Fruit fly (Drosophila melanogaster) whole organism, prepupa: ENCODE measurements around the gene Pmvk.

Experiments
- Blimp-1 ChIP-seq: fragments of 200-800 bp; sonication (Bioruptor generic); optimal IDR thresholded peaks from 3 replicates; lab custom pipeline; 2017; ENCODE audit warnings: missing biosample characterization, missing genetic modification characterization, mild to moderate bottlenecking, moderate library complexity, missing genetic modification reagents
- CG10631 ChIP-seq: fragments of 200-800 bp; sonication (Bioruptor generic); optimal IDR thresholded peaks from 2 replicates; lab custom pipeline; 2016; ENCODE audit warnings: missing biosample characterization, missing genetic modification characterization
- CG10669 ChIP-seq: fragments of 200-800 bp; sonication (Bioruptor generic); optimal IDR thresholded peaks from 3 replicates; lab custom pipeline; 2018; ENCODE audit warnings: missing biosample characterization, mild to moderate bottlenecking, missing genetic modification characterization, moderate library complexity
- CG11294 ChIP-seq: fragments of 200-800 bp; sonication (Bioruptor generic); IDR thresholded peaks from 2 replicates; pipeline ENCODE4 v1.3.6; 2022; ENCODE audit warnings: missing biosample characterization, missing genetic modification characterization
- CG11762 ChIP-seq: fragments of 200-800 bp; sonication (Bioruptor generic); optimal IDR thresholded peaks from 3 replicates; lab custom pipeline; 2016; ENCODE audit warnings: missing biosample characterization, missing genetic modification characterization; ENCODE audit not compliant: insufficient read depth
- CG11902 ChIP-seq: fragments of 200-800 bp; sonication (Bioruptor generic); optimal IDR thresholded peaks from 3 replicates; lab custom pipeline; 2016; ENCODE audit warnings: missing biosample characterization, missing genetic modification characterization
- CG15336 ChIP-seq: fragments of 200-800 bp; sonication (Bioruptor generic); IDR thresholded peaks from 2 replicates; pipeline ENCODE4 v1.3.6; 2022; ENCODE audit warnings: missing biosample characterization, missing genetic modification characterization
- CG1621 ChIP-seq: fragments of 200-800 bp; sonication (Bioruptor generic); optimal IDR thresholded peaks from 3 replicates; lab custom pipeline; 2018; ENCODE audit warnings: missing biosample characterization, mild to moderate bottlenecking, missing genetic modification characterization
- CG16779 ChIP-seq: fragments of 200-800 bp; sonication (Bioruptor generic); optimal IDR thresholded peaks from 3 replicates; lab custom pipeline; 2017; ENCODE audit warnings: missing biosample characterization, mild to moderate bottlenecking, missing genetic modification characterization
- CG3032 ChIP-seq: fragments of 200-800 bp; optimal IDR thresholded peaks from 2 replicates; lab custom pipeline; 2019; ENCODE audit warnings: missing biosample characterization, mild to moderate bottlenecking, missing genetic modification characterization, moderate library complexity
- CG31627 ChIP-seq: fragments of 200-800 bp; sonication (Bioruptor generic); optimal IDR thresholded peaks from 3 replicates; lab custom pipeline; 2016; ENCODE audit warnings: missing biosample characterization, missing genetic modification characterization
- CG32006 ChIP-seq: fragments of 200-800 bp; sonication (Bioruptor generic); optimal IDR thresholded peaks from 3 replicates; lab custom pipeline; 2017; ENCODE audit warnings: missing biosample characterization, mild to moderate bottlenecking, missing genetic modification characterization
- CG3919 ChIP-seq: fragments of 200-800 bp; sonication (Bioruptor generic); optimal IDR thresholded peaks from 3 replicates; lab custom pipeline; 2016; ENCODE audit warnings: missing biosample characterization, missing genetic modification characterization
- CG4318 ChIP-seq: fragments of 200-800 bp; sonication (Bioruptor generic); optimal IDR thresholded peaks from 3 replicates; lab custom pipeline; 2017; ENCODE audit warnings: missing biosample characterization, mild to moderate bottlenecking, missing genetic modification characterization
- CG6276 ChIP-seq: fragments of 200-800 bp; sonication (Bioruptor generic); optimal IDR thresholded peaks from 2 replicates; lab custom pipeline; 2017; ENCODE audit warnings: missing biosample characterization, mild to moderate bottlenecking, missing genetic modification characterization
- CG6792 ChIP-seq: fragments of 200-800 bp; sonication (Bioruptor generic); optimal IDR thresholded peaks from 3 replicates; lab custom pipeline; 2016; ENCODE audit warnings: missing biosample characterization, missing genetic modification characterization
- CG6808 ChIP-seq: fragments of 200-800 bp; sonication (Bioruptor generic); optimal IDR thresholded peaks from 3 replicates; lab custom pipeline; 2017; ENCODE audit warnings: missing biosample characterization, missing genetic modification characterization, mild to moderate bottlenecking, moderate library complexity, missing genetic modification reagents
- CG6854 ChIP-seq: fragments of 200-800 bp; sonication (Bioruptor generic); optimal IDR thresholded peaks from 2 replicates; lab custom pipeline; 2017; ENCODE audit warnings: missing biosample characterization, mild to moderate bottlenecking, missing genetic modification characterization
- CG7368 ChIP-seq: fragments of 200-800 bp; sonication (Bioruptor generic); optimal IDR thresholded peaks from 3 replicates; lab custom pipeline; 2016; ENCODE audit warnings: missing biosample characterization, missing genetic modification characterization
- CG8119 ChIP-seq: fragments of 200-800 bp; sonication (Bioruptor generic); IDR thresholded peaks from 3 replicates; pipeline ENCODE4 v1.3.6; 2022; ENCODE audit warnings: missing biosample characterization, missing genetic modification characterization
- CG8319 ChIP-seq: fragments of 200-800 bp; sonication (Bioruptor generic); optimal IDR thresholded peaks from 3 replicates; lab custom pipeline; 2016; ENCODE audit warnings: missing biosample characterization, missing genetic modification characterization
- CG8632 ChIP-seq: fragments of 200-800 bp; sonication (Bioruptor generic); optimal IDR thresholded peaks from 3 replicates; lab custom pipeline; 2016; ENCODE audit warnings: missing biosample characterization, missing genetic modification characterization
- Eip75B ChIP-seq: fragments of 200-800 bp; sonication (Bioruptor generic); optimal IDR thresholded peaks from 3 replicates; lab custom pipeline; 2016; ENCODE audit warnings: missing biosample characterization, missing genetic modification characterization
- Eip78C ChIP-seq: fragments of 200-800 bp; sonication (Bioruptor generic); peaks from one replicate; lab custom pipeline; 2016; ENCODE audit warnings: missing biosample characterization, missing genetic modification characterization
- Eip93F ChIP-seq: fragments of 200-800 bp; sonication (Bioruptor generic); optimal IDR thresholded peaks from 2 replicates; lab custom pipeline; 2016; ENCODE audit warnings: missing biosample characterization, mild to moderate bottlenecking, missing genetic modification characterization
- Ets21C ChIP-seq: fragments of 200-800 bp; sonication (Bioruptor generic); optimal IDR thresholded peaks from 3 replicates; lab custom pipeline; 2016; ENCODE audit warnings: missing biosample characterization, missing genetic modification characterization
- Ets96B ChIP-seq: fragments of 200-800 bp; optimal IDR thresholded peaks from 2 replicates; lab custom pipeline; 2019; ENCODE audit warnings: missing biosample characterization, mild to moderate bottlenecking, missing genetic modification characterization, moderate library complexity
- Gug ChIP-seq: fragments of 200-800 bp; sonication (Bioruptor generic); IDR thresholded peaks from 2 replicates; pipeline ENCODE4 v1.3.6; 2022; ENCODE audit warnings: missing biosample characterization, missing genetic modification characterization
- Hr38 ChIP-seq: sonication (Bioruptor generic); optimal IDR thresholded peaks from 2 replicates; lab custom pipeline; 2016; ENCODE audit warnings: missing biosample characterization, missing genetic modification characterization
- Hr4 ChIP-seq: fragments of 200-800 bp; sonication (Bioruptor generic); optimal IDR thresholded peaks from 3 replicates; lab custom pipeline; 2016; ENCODE audit warnings: missing biosample characterization, missing genetic modification characterization
- Lpt ChIP-seq: fragments of 200-800 bp; sonication (Bioruptor generic); optimal IDR thresholded peaks from 3 replicates; lab custom pipeline; 2016; ENCODE audit warnings: missing biosample characterization, missing genetic modification characterization
- OdsH ChIP-seq: fragments of 200-800 bp; sonication (Bioruptor generic); optimal IDR thresholded peaks from 3 replicates; lab custom pipeline; 2016; ENCODE audit warnings: missing biosample characterization, missing genetic modification characterization
- Smox ChIP-seq: fragments of 200-800 bp; sonication (Bioruptor generic); optimal IDR thresholded peaks from 3 replicates; lab custom pipeline; 2016; ENCODE audit warnings: missing biosample characterization, missing genetic modification characterization
- Sox102F ChIP-seq: fragments of 200-800 bp; sonication (Bioruptor generic); optimal IDR thresholded peaks from 2 replicates; lab custom pipeline; 2016; ENCODE audit warnings: missing biosample characterization, mild to moderate bottlenecking, missing genetic modification characterization
- Sox14 ChIP-seq: fragments of 200-800 bp; sonication (Bioruptor generic); optimal IDR thresholded peaks from 3 replicates; lab custom pipeline; 2016; ENCODE audit warnings: missing biosample characterization, missing genetic modification characterization
- acj6 ChIP-seq: fragments of 200-800 bp; sonication (Bioruptor generic); optimal IDR thresholded peaks from 3 replicates; lab custom pipeline; 2016; ENCODE audit warnings: missing biosample characterization, missing genetic modification characterization
- cyc ChIP-seq: fragments of 200-800 bp; sonication (Bioruptor generic); optimal IDR thresholded peaks from 3 replicates; lab custom pipeline; 2016; ENCODE audit warnings: missing biosample characterization, missing genetic modification characterization
- dsx ChIP-seq: fragments of 200-800 bp; optimal IDR thresholded peaks from 3 replicates; lab custom pipeline; 2019; ENCODE audit warnings: missing biosample characterization, mild to moderate bottlenecking, missing genetic modification characterization, moderate library complexity; ENCODE audit not compliant: poor library complexity, severe bottlenecking
- eg ChIP-seq: fragments of 200-800 bp; sonication (Bioruptor generic); IDR thresholded peaks from 3 replicates; pipeline ENCODE4 v1.3.6; 2022; ENCODE audit warnings: missing biosample characterization, missing genetic modification characterization
- esn ChIP-seq: fragments of 200-800 bp; sonication (Bioruptor generic); optimal IDR thresholded peaks from 2 replicates; lab custom pipeline; 2016; ENCODE audit warnings: missing biosample characterization, mild to moderate bottlenecking, missing genetic modification characterization, moderate library complexity
- fd59A ChIP-seq: fragments of 200-800 bp; sonication (Bioruptor generic); optimal IDR thresholded peaks from 2 replicates; lab custom pipeline; 2017; ENCODE audit warnings: missing biosample characterization, mild to moderate bottlenecking, missing genetic modification characterization, missing genetic modification reagents
- fkh ChIP-seq: fragments of 200-800 bp; sonication (Bioruptor generic); optimal IDR thresholded peaks from 3 replicates; lab custom pipeline; 2017; ENCODE audit warnings: missing biosample characterization, mild to moderate bottlenecking, missing genetic modification characterization, moderate library complexity
- lz ChIP-seq: fragments of 200-800 bp; sonication (Bioruptor generic); optimal IDR thresholded peaks from 3 replicates; lab custom pipeline; 2016; ENCODE audit warnings: missing biosample characterization, missing genetic modification characterization
- net ChIP-seq: fragments of 200-800 bp; sonication (Bioruptor generic); optimal IDR thresholded peaks from 3 replicates; lab custom pipeline; 2016; ENCODE audit warnings: missing biosample characterization, missing genetic modification characterization
- pdm3 ChIP-seq: fragments of 200-800 bp; sonication (Bioruptor generic); optimal IDR thresholded peaks from 3 replicates; lab custom pipeline; 2016; ENCODE audit warnings: missing biosample characterization, missing genetic modification characterization
- salr ChIP-seq, 2 experiments: fragments of 200-800 bp; sonication (Bioruptor generic); optimal IDR thresholded peaks; 3 replicates each; lab custom pipeline; 2016 to 2018; ENCODE audit warnings: missing biosample characterization in 2 of 2, missing genetic modification characterization in 2 of 2, mild to moderate bottlenecking in 1 of 2
- spab ChIP-seq: fragments of 200-800 bp; sonication (Bioruptor generic); optimal IDR thresholded peaks from 2 replicates; lab custom pipeline; 2017; ENCODE audit warnings: missing biosample characterization, mild to moderate bottlenecking, missing genetic modification characterization, missing genetic modification reagents
- ss ChIP-seq, 2 experiments: fragments of 200-800 bp; sonication (Bioruptor generic); optimal IDR thresholded peaks; 2 replicates in 1 of 2; 3 replicates in 1 of 2; lab custom pipeline; 2017 to 2018; ENCODE audit warnings: mild to moderate bottlenecking in 2 of 2, missing biosample characterization in 2 of 2, missing genetic modification characterization in 2 of 2, moderate library complexity in 1 of 2
- topi ChIP-seq: fragments of 200-800 bp; sonication (Bioruptor generic); optimal IDR thresholded peaks from 3 replicates; lab custom pipeline; 2016; ENCODE audit warnings: missing biosample characterization, missing genetic modification characterization
- vri ChIP-seq: fragments of 200-800 bp; sonication (Bioruptor generic); optimal IDR thresholded peaks from 3 replicates; lab custom pipeline; 2016; ENCODE audit warnings: missing biosample characterization, mild to moderate bottlenecking, missing genetic modification characterization

Pmvk gene

DNA sequence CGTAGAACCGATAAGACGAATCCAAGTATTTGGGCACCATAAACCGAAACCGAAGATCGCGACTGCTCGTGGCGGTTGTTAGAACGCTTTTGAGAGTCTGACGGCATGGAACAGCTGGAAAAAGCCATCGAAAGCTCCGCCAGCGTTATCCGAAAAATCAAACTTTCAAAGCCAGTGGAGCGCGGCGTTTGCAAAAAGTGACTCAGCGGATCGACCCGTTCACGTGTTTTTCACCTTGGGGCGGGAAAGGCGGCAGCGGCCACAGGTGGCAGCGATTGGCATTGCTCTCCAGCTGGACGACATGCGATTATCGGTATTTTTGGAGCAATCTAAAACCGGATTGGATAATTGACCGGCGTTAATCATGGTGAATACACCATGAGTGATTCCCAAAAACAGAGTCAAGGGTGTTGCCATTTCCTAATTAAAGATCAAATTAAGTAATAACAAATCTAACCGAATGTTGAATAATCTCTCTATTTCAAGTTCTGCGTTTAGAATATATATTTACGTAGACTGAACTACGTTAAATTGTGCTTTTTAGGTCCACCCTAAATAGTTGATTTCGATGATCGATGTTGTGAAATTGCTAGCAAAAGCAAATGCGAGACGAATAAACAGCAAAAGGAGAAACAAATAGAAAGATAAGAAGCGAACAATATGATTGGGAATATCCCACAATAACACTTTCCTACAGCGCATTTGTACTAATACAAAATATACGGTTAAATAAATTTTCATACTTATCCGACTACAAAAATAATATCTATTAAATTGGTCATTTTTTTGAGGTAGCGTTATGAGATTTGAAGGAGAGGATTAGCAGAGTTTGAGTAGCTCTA is 33.1 kb downstream of the Pmvk start, which contains the start of gene CG10337:
Gene CG10337 (minus strand): TSS at position 91 of the 842 bp plus-strand sequence.
- no peak for TF ChIP-seq CG6276 (GFP tag; lab: Kevin White, UChicago)
- TF ChIP-seq ss (GFP tag; optimal IDR thresholded peaks at IDR 0.05; lab: Kevin White, UChicago), result peak; percentile 13 to 15
- TF ChIP-seq Smox (GFP tag; lab: Kevin White, UChicago), result peak; percentile 9
- no peak for TF ChIP-seq Lpt (GFP tag; lab: Kevin White, UChicago)
- TF ChIP-seq CG6854, result no peak
- peak; percentile 12 for TF ChIP-seq acj6
- no peak for TF ChIP-seq CG6808
- TF ChIP-seq CG1621 (tag; lab: Kevin White, UChicago), result no peak
- TF ChIP-seq topi (GFP tag; lab: Kevin White, UChicago), result peak; percentile 34
- no peak for TF ChIP-seq fd59A (GFP tag; lab: Kevin White, UChicago)
- TF ChIP-seq CG11762 (GFP tag; lab: Kevin White, UChicago), result no peak
- TF ChIP-seq OdsH (GFP tag; lab: Kevin White, UChicago), result peak; percentile 9
- no peak for TF ChIP-seq CG7368 (GFP tag; lab: Kevin White, UChicago)
- TF ChIP-seq dsx (GFP tag; lab: Kevin White, UChicago), result peak; percentile 19
- no peak for TF ChIP-seq CG3032 (tag; lab: Kevin White, UChicago)
- no peak for TF ChIP-seq Gug
- TF ChIP-seq lz, result peak; percentile 7
- TF ChIP-seq net (GFP tag; lab: Kevin White, UChicago), result peak; percentile 17
- TF ChIP-seq CG6792 (GFP tag; lab: Kevin White, UChicago), result no peak
- no peak for TF ChIP-seq CG11902 (GFP tag; lab: Kevin White, UChicago)
- TF ChIP-seq eg, result peak; percentile 44; the same call in 1 of the 3 replicates
- TF ChIP-seq Sox102F (GFP tag; lab: Kevin White, UChicago), result peak; percentile 19
- TF ChIP-seq CG8632 (GFP tag; lab: Kevin White, UChicago), result peak; percentile 24
- TF ChIP-seq Ets96B, result peak; percentile 8
- peak; percentile 84 for TF ChIP-seq Eip78C
- TF ChIP-seq CG8119 (GFP tag; lab: Robert Waterston, UW), result peak; percentile 36; the same call in 1 of the 3 replicates
- TF ChIP-seq spab (GFP tag; lab: Kevin White, UChicago), result no peak
- no peak for TF ChIP-seq CG10631
- TF ChIP-seq cyc (GFP tag; lab: Kevin White, UChicago), result no peak
- no peak for TF ChIP-seq CG11294 (GFP tag; lab: Robert Waterston, UW)
- no peak for TF ChIP-seq salr (GFP tag; optimal IDR thresholded peaks at IDR 0.05; lab: Kevin White, UChicago)
- TF ChIP-seq CG4318 (GFP tag; lab: Kevin White, UChicago), result no peak
- peak; percentile 29 for TF ChIP-seq CG32006 (GFP tag; lab: Kevin White, UChicago)
- no peak for TF ChIP-seq Eip75B (GFP tag; lab: Kevin White, UChicago)
- no peak for TF ChIP-seq CG16779 (tag; lab: Kevin White, UChicago)
- TF ChIP-seq Eip93F, result no peak
- peak; percentile 87 for TF ChIP-seq fkh (GFP tag; lab: Kevin White, UChicago)
- TF ChIP-seq CG15336 (GFP tag; lab: Robert Waterston, UW), result peak; percentile 52
- peak; percentile 55 for TF ChIP-seq vri (GFP tag; lab: Kevin White, UChicago)
- TF ChIP-seq Hr38 (GFP tag; lab: Kevin White, UChicago), result no peak
- peak; percentile 6 for TF ChIP-seq esn
- no peak for TF ChIP-seq CG31627 (GFP tag; lab: Kevin White, UChicago)
- no peak for TF ChIP-seq Sox14 (GFP tag; lab: Kevin White, UChicago)
- TF ChIP-seq Blimp-1 (GFP tag; lab: Kevin White, UChicago), result no peak
- TF ChIP-seq Ets21C (GFP tag; lab: Kevin White, UChicago), result no peak
- TF ChIP-seq CG3919 (GFP tag; lab: Kevin White, UChicago), result peak; percentile 25
- no peak for TF ChIP-seq CG10669 (GFP tag; lab: Kevin White, UChicago)
- TF ChIP-seq CG8319, result no peak
- TF ChIP-seq Hr4 (GFP tag; lab: Kevin White, UChicago), result peak; percentile 21
- no peak for TF ChIP-seq pdm3 (GFP tag; lab: Kevin White, UChicago)
